Fruit fly (Drosophila melanogaster) S2 (cell line): Measurements from ENCODE around the gene Cyt-c-p.

ENCODE experiments used
- CG8478 ChIP-seq: fragments of >200 bp; optimal IDR thresholded peaks from 2 replicates; lab custom pipeline; 2018
- CTCF ChIP-seq, 2 experiments: fragments of >200 bp; optimal IDR thresholded peaks; 2 replicates each; lab custom pipeline; 2018

- TF ChIP-seq CG8478 (lab: Kevin White, UChicago) (no peak), CTCF (optimal IDR thresholded peaks at IDR 0.05; lab: Kevin White, UChicago) (no peak)
Observed at dm6 chr2L:16747145-16747544, 27.4 kb downstream of the Cyt-c-p start.
